Fruit fly (Drosophila melanogaster) whole organism, prepupa: ENCODE data around the gene CG3408.

Experiments used
- Blimp-1 ChIP-seq: fragments of 200-800 bp; sonication (Bioruptor generic); optimal IDR thresholded peaks from 3 replicates; lab custom pipeline; 2017; ENCODE audit warnings: missing biosample characterization, missing genetic modification characterization, mild to moderate bottlenecking, moderate library complexity, missing genetic modification reagents
- CG10631 ChIP-seq: fragments of 200-800 bp; sonication (Bioruptor generic); optimal IDR thresholded peaks from 2 replicates; lab custom pipeline; 2016; ENCODE audit warnings: missing biosample characterization, missing genetic modification characterization
- CG10669 ChIP-seq: fragments of 200-800 bp; sonication (Bioruptor generic); optimal IDR thresholded peaks from 3 replicates; lab custom pipeline; 2018; ENCODE audit warnings: missing biosample characterization, mild to moderate bottlenecking, missing genetic modification characterization, moderate library complexity
- CG11294 ChIP-seq: fragments of 200-800 bp; sonication (Bioruptor generic); IDR thresholded peaks from 2 replicates; pipeline ENCODE4 v1.3.6; 2022; ENCODE audit warnings: missing biosample characterization, missing genetic modification characterization
- CG15336 ChIP-seq: fragments of 200-800 bp; sonication (Bioruptor generic); IDR thresholded peaks from 2 replicates; pipeline ENCODE4 v1.3.6; 2022; ENCODE audit warnings: missing biosample characterization, missing genetic modification characterization
- CG1621 ChIP-seq: fragments of 200-800 bp; sonication (Bioruptor generic); optimal IDR thresholded peaks from 3 replicates; lab custom pipeline; 2018; ENCODE audit warnings: missing biosample characterization, mild to moderate bottlenecking, missing genetic modification characterization
- CG3032 ChIP-seq: fragments of 200-800 bp; optimal IDR thresholded peaks from 2 replicates; lab custom pipeline; 2019; ENCODE audit warnings: missing biosample characterization, mild to moderate bottlenecking, missing genetic modification characterization, moderate library complexity
- CG31627 ChIP-seq: fragments of 200-800 bp; sonication (Bioruptor generic); optimal IDR thresholded peaks from 3 replicates; lab custom pipeline; 2016; ENCODE audit warnings: missing biosample characterization, missing genetic modification characterization
- CG32006 ChIP-seq: fragments of 200-800 bp; sonication (Bioruptor generic); optimal IDR thresholded peaks from 3 replicates; lab custom pipeline; 2017; ENCODE audit warnings: missing biosample characterization, mild to moderate bottlenecking, missing genetic modification characterization
- CG34406 ChIP-seq: fragments of 200-800 bp; sonication (Bioruptor generic); optimal IDR thresholded peaks from 3 replicates; lab custom pipeline; 2016; ENCODE audit warnings: missing biosample characterization, missing genetic modification characterization
- CG4318 ChIP-seq: fragments of 200-800 bp; sonication (Bioruptor generic); optimal IDR thresholded peaks from 3 replicates; lab custom pipeline; 2017; ENCODE audit warnings: missing biosample characterization, mild to moderate bottlenecking, missing genetic modification characterization
- CG6163 ChIP-seq: fragments of 200-800 bp; sonication (Bioruptor generic); IDR thresholded peaks from 3 replicates; pipeline ENCODE4 v1.3.6; 2022; ENCODE audit warnings: missing biosample characterization, missing genetic modification characterization
- CG6276 ChIP-seq: fragments of 200-800 bp; sonication (Bioruptor generic); optimal IDR thresholded peaks from 2 replicates; lab custom pipeline; 2017; ENCODE audit warnings: missing biosample characterization, mild to moderate bottlenecking, missing genetic modification characterization
- CG6808 ChIP-seq: fragments of 200-800 bp; sonication (Bioruptor generic); optimal IDR thresholded peaks from 3 replicates; lab custom pipeline; 2017; ENCODE audit warnings: missing biosample characterization, missing genetic modification characterization, mild to moderate bottlenecking, moderate library complexity, missing genetic modification reagents
- CG6854 ChIP-seq: fragments of 200-800 bp; sonication (Bioruptor generic); optimal IDR thresholded peaks from 2 replicates; lab custom pipeline; 2017; ENCODE audit warnings: missing biosample characterization, mild to moderate bottlenecking, missing genetic modification characterization
- CG7368 ChIP-seq: fragments of 200-800 bp; sonication (Bioruptor generic); optimal IDR thresholded peaks from 3 replicates; lab custom pipeline; 2016; ENCODE audit warnings: missing biosample characterization, missing genetic modification characterization
- CG8119 ChIP-seq: fragments of 200-800 bp; sonication (Bioruptor generic); IDR thresholded peaks from 3 replicates; pipeline ENCODE4 v1.3.6; 2022; ENCODE audit warnings: missing biosample characterization, missing genetic modification characterization
- CG8632 ChIP-seq: fragments of 200-800 bp; sonication (Bioruptor generic); optimal IDR thresholded peaks from 3 replicates; lab custom pipeline; 2016; ENCODE audit warnings: missing biosample characterization, missing genetic modification characterization
- CG9139 ChIP-seq: fragments of 200-800 bp; sonication (Bioruptor generic); optimal IDR thresholded peaks from 3 replicates; lab custom pipeline; 2017; ENCODE audit warnings: missing biosample characterization, mild to moderate bottlenecking, missing genetic modification characterization
- Eip75B ChIP-seq: fragments of 200-800 bp; sonication (Bioruptor generic); optimal IDR thresholded peaks from 3 replicates; lab custom pipeline; 2016; ENCODE audit warnings: missing biosample characterization, missing genetic modification characterization
- Eip78C ChIP-seq: fragments of 200-800 bp; sonication (Bioruptor generic); peaks from one replicate; lab custom pipeline; 2016; ENCODE audit warnings: missing biosample characterization, missing genetic modification characterization
- Eip93F ChIP-seq: fragments of 200-800 bp; sonication (Bioruptor generic); optimal IDR thresholded peaks from 2 replicates; lab custom pipeline; 2016; ENCODE audit warnings: missing biosample characterization, mild to moderate bottlenecking, missing genetic modification characterization
- Ets96B ChIP-seq: fragments of 200-800 bp; optimal IDR thresholded peaks from 2 replicates; lab custom pipeline; 2019; ENCODE audit warnings: missing biosample characterization, mild to moderate bottlenecking, missing genetic modification characterization, moderate library complexity
- Hr39 ChIP-seq: fragments of 200-800 bp; sonication (Bioruptor generic); optimal IDR thresholded peaks from 2 replicates; lab custom pipeline; 2016; ENCODE audit warnings: missing biosample characterization, missing genetic modification characterization
- Met ChIP-seq: fragments of 200-800 bp; sonication (Bioruptor generic); optimal IDR thresholded peaks from 3 replicates; lab custom pipeline; 2016; ENCODE audit warnings: missing biosample characterization, missing genetic modification characterization
- OdsH ChIP-seq: fragments of 200-800 bp; sonication (Bioruptor generic); optimal IDR thresholded peaks from 3 replicates; lab custom pipeline; 2016; ENCODE audit warnings: missing biosample characterization, missing genetic modification characterization
- Sox102F ChIP-seq: fragments of 200-800 bp; sonication (Bioruptor generic); optimal IDR thresholded peaks from 2 replicates; lab custom pipeline; 2016; ENCODE audit warnings: missing biosample characterization, mild to moderate bottlenecking, missing genetic modification characterization
- Sox14 ChIP-seq: fragments of 200-800 bp; sonication (Bioruptor generic); optimal IDR thresholded peaks from 3 replicates; lab custom pipeline; 2016; ENCODE audit warnings: missing biosample characterization, missing genetic modification characterization
- achi ChIP-seq: fragments of 200-800 bp; sonication (Bioruptor generic); optimal IDR thresholded peaks from 3 replicates; lab custom pipeline; 2016; ENCODE audit warnings: missing biosample characterization, missing genetic modification characterization
- acj6 ChIP-seq: fragments of 200-800 bp; sonication (Bioruptor generic); optimal IDR thresholded peaks from 3 replicates; lab custom pipeline; 2016; ENCODE audit warnings: missing biosample characterization, missing genetic modification characterization
- cyc ChIP-seq: fragments of 200-800 bp; sonication (Bioruptor generic); optimal IDR thresholded peaks from 3 replicates; lab custom pipeline; 2016; ENCODE audit warnings: missing biosample characterization, missing genetic modification characterization
- dac ChIP-seq: fragments of 200-800 bp; sonication (Bioruptor generic); optimal IDR thresholded peaks from 2 replicates; lab custom pipeline; 2017; ENCODE audit warnings: missing biosample characterization, mild to moderate bottlenecking, missing genetic modification characterization
- dsx ChIP-seq: fragments of 200-800 bp; optimal IDR thresholded peaks from 3 replicates; lab custom pipeline; 2019; ENCODE audit warnings: missing biosample characterization, mild to moderate bottlenecking, missing genetic modification characterization, moderate library complexity; ENCODE audit not compliant: poor library complexity, severe bottlenecking
- eg ChIP-seq: fragments of 200-800 bp; sonication (Bioruptor generic); IDR thresholded peaks from 3 replicates; pipeline ENCODE4 v1.3.6; 2022; ENCODE audit warnings: missing biosample characterization, missing genetic modification characterization
- esn ChIP-seq: fragments of 200-800 bp; sonication (Bioruptor generic); optimal IDR thresholded peaks from 2 replicates; lab custom pipeline; 2016; ENCODE audit warnings: missing biosample characterization, mild to moderate bottlenecking, missing genetic modification characterization, moderate library complexity
- fd59A ChIP-seq: fragments of 200-800 bp; sonication (Bioruptor generic); optimal IDR thresholded peaks from 2 replicates; lab custom pipeline; 2017; ENCODE audit warnings: missing biosample characterization, mild to moderate bottlenecking, missing genetic modification characterization, missing genetic modification reagents
- fd85E ChIP-seq: fragments of 200-800 bp; sonication (Bioruptor generic); optimal IDR thresholded peaks from 3 replicates; lab custom pipeline; 2016; ENCODE audit warnings: missing biosample characterization, missing genetic modification characterization
- net ChIP-seq: fragments of 200-800 bp; sonication (Bioruptor generic); optimal IDR thresholded peaks from 3 replicates; lab custom pipeline; 2016; ENCODE audit warnings: missing biosample characterization, missing genetic modification characterization
- pdm3 ChIP-seq: fragments of 200-800 bp; sonication (Bioruptor generic); optimal IDR thresholded peaks from 3 replicates; lab custom pipeline; 2016; ENCODE audit warnings: missing biosample characterization, missing genetic modification characterization
- salr ChIP-seq, 2 experiments: fragments of 200-800 bp; sonication (Bioruptor generic); optimal IDR thresholded peaks; 3 replicates each; lab custom pipeline; 2016 to 2018; ENCODE audit warnings: missing biosample characterization in 2 of 2, missing genetic modification characterization in 2 of 2, mild to moderate bottlenecking in 1 of 2
- topi ChIP-seq: fragments of 200-800 bp; sonication (Bioruptor generic); optimal IDR thresholded peaks from 3 replicates; lab custom pipeline; 2016; ENCODE audit warnings: missing biosample characterization, missing genetic modification characterization

The CG3408 gene

dm6 chr3L:9462247-9462769 is 47.1 kb downstream of the CG3408 start (continued):
- TF ChIP-seq Eip75B (GFP tag; lab: Kevin White, UChicago) (peak; percentile 91), CG7368 (GFP tag; lab: Kevin White, UChicago) (peak; percentile 80), CG11294 (GFP tag; lab: Robert Waterston, UW) (peak; percentile 78), CG31627 (peak; percentile 77), CG6808 (GFP tag; lab: Kevin White, UChicago) (peak; percentile 83), Blimp-1 (peak; percentile 80), fd59A (GFP tag; lab: Kevin White, UChicago) (peak; percentile 81), Ets96B (tag; lab: Kevin White, UChicago) (peak; percentile 92), Met (GFP tag; lab: Kevin White, UChicago) (peak; percentile 90), Hr39 (GFP tag; lab: Kevin White, UChicago) (peak; percentile 64), dac (peak; percentile 89), CG9139 (peak; percentile 71), CG10631 (GFP tag; lab: Kevin White, UChicago) (peak; percentile 79), CG3032 (peak; percentile 91), Sox14 (peak; percentile 86)
- TF ChIP-seq, all 60 proteins: peak for 59

DNA sequence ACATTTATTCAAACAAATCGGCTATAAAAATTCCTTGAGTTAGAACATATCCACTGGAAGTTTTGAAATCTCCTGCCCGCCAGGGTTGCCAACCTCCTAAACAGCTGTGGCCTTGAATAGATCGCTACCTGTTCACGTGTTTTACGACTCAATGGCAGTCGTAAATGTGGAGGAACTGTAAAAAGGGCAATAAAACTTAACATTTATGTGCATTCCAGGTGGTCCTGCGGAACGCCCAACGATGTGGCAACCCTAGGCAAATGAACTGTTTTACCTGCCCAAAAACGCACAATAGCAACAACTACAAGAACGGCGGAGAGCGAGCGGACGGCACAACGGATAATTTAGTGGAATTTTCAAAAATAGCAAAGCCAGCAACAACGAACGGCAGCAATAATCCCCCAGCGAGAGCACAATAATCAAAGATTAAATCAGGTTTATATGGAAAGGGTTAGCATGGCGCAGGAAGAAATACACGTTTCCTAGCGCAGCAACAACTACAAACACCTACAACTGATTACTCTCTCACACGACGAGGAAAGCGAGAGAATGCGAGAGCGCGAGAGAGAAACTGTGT is 47.6 kb downstream of the CG3408 start:
- TF ChIP-seq CG34406 (GFP tag; lab: Kevin White, UChicago) (no peak), CG10669 (GFP tag; lab: Kevin White, UChicago) (peak; percentile 23), CG4318 (no peak), pdm3 (no peak), salr (GFP tag; optimal IDR thresholded peaks at IDR 0.05; lab: Kevin White, UChicago) (peak in 1 of 2 experiments; percentile 7), CG1621 (peak; percentile 47), dac (no peak), Hr39 (GFP tag; lab: Kevin White, UChicago) (peak; percentile 50), CG6276 (GFP tag; lab: Kevin White, UChicago) (no peak), CG6808 (GFP tag; lab: Kevin White, UChicago) (no peak), CG31627 (peak; percentile 7), CG7368 (GFP tag; lab: Kevin White, UChicago) (no peak), achi (GFP tag; lab: Kevin White, UChicago) (no peak), Eip93F (no peak), CG6163 (GFP tag; lab: Robert Waterston, UW) (peak; percentile 43; the same call in 1 of the 3 replicates), Sox14 (peak; percentile 4), CG10631 (GFP tag; lab: Kevin White, UChicago) (no peak), Eip78C (GFP tag; lab: Kevin White, UChicago) (no peak), Sox102F (GFP tag; lab: Kevin White, UChicago) (no peak), cyc (GFP tag; lab: Kevin White, UChicago) (no peak), CG15336 (GFP tag; lab: Robert Waterston, UW) (peak; percentile 6; the same call in 1 of the 2 replicates), CG11294 (GFP tag; lab: Robert Waterston, UW) (peak; percentile 36; the same call in 1 of the 2 replicates), esn (GFP tag; lab: Kevin White, UChicago) (no peak), Ets96B (tag; lab: Kevin White, UChicago) (peak; percentile 27), eg (peak; percentile 62)

DNA sequence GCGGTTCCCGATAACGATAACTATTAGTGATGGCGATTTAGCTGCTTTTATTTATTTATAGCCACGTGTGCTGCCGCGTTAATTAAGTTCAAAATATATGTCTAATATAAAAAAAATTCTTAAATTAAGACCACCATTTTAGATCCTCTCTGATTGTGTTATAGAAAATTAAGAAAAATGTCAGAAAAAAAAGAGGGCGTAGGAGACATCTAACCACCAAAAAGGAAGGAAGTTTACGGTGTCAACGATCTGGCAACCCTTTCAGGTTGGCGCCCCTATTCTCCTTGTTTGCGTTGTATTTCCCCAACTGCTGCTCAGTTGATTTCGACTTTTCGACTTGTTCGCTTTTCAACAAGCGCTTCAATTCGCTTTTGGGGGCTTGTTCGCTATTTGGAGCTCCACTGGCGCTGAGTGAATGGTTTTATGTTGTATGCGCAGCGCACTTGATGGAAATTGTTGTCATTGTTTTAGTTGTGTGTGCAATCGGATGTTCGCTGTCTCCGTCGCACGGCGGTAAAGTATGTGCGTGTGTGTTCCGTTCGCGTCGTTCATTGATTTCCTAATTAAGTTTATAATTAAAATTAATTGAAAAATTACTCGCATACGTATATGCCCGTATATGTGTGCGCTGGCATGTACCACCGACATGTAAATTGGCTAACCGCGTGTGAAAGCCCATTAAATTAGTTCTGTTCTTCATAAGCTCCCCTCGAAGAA is 48.5 kb downstream of the CG3408 start, which contains the start of the genes CG3434 and CG44838:
CG3434 (minus strand) TSS at position 25 of the 717 bp plus-strand sequence.
CG44838 (plus strand) TSS at position 276 of the 717 bp plus-strand sequence.
- peak; percentile 52; the same call in 1 of the 2 replicates for TF ChIP-seq CG11294 (GFP tag; lab: Robert Waterston, UW)
- peak; percentile 14 to 36 for TF ChIP-seq salr (GFP tag; optimal IDR thresholded peaks at IDR 0.05; lab: Kevin White, UChicago)
- TF ChIP-seq CG6854 (GFP tag; lab: Kevin White, UChicago): peak; percentile 53
- peak; percentile 70 for TF ChIP-seq Eip75B (GFP tag; lab: Kevin White, UChicago)
- TF ChIP-seq CG32006: peak; percentile 70
- TF ChIP-seq dac: peak; percentile 55
- peak; percentile 2 for TF ChIP-seq CG9139
- TF ChIP-seq CG1621: peak; percentile 37
- TF ChIP-seq Ets96B (tag; lab: Kevin White, UChicago): peak; percentile 68
- peak; percentile 68 for TF ChIP-seq OdsH (GFP tag; lab: Kevin White, UChicago)
- peak; percentile 62 for TF ChIP-seq Sox102F (GFP tag; lab: Kevin White, UChicago)
- TF ChIP-seq achi (GFP tag; lab: Kevin White, UChicago): peak; percentile 71
- peak; percentile 72 for TF ChIP-seq CG8119
- TF ChIP-seq eg: peak; percentile 75
- peak; percentile 92 for TF ChIP-seq Eip78C (GFP tag; lab: Kevin White, UChicago)
- peak; percentile 5 for TF ChIP-seq fd85E
- peak; percentile 68 for TF ChIP-seq net (GFP tag; lab: Kevin White, UChicago)
- TF ChIP-seq dsx (GFP tag; lab: Kevin White, UChicago): peak; percentile 47
- TF ChIP-seq CG8632 (GFP tag; lab: Kevin White, UChicago): peak; percentile 65
- TF ChIP-seq Eip93F: peak; percentile 69
- peak; percentile 81 for TF ChIP-seq Met (GFP tag; lab: Kevin White, UChicago)
- peak; percentile 77 for TF ChIP-seq CG6163 (GFP tag; lab: Robert Waterston, UW)
- peak; percentile 82 for TF ChIP-seq esn (GFP tag; lab: Kevin White, UChicago)
- TF ChIP-seq CG6276 (GFP tag; lab: Kevin White, UChicago): peak; percentile 79
- TF ChIP-seq topi (GFP tag; lab: Kevin White, UChicago): peak; percentile 73
- TF ChIP-seq CG6808 (GFP tag; lab: Kevin White, UChicago): peak; percentile 41
- peak; percentile 75 for TF ChIP-seq CG3032
- peak; percentile 77 for TF ChIP-seq acj6
